Fruit fly (Drosophila melanogaster) whole organism, embryonic: Measurements from ENCODE around the gene CG5815.

Experiments used
- BtbVII ChIP-seq: fragments of 200-800 bp; sonication (Bioruptor generic); optimal IDR thresholded peaks from 3 replicates; lab custom pipeline; 2017; ENCODE audit warnings: missing biosample characterization, mild to moderate bottlenecking, missing genetic modification characterization
- CG10431 ChIP-seq: fragments of 200-800 bp; sonication (Bioruptor generic); optimal IDR thresholded peaks from 3 replicates; lab custom pipeline; 2018; ENCODE audit warnings: missing biosample characterization, mild to moderate bottlenecking, missing genetic modification characterization
- CG10654 ChIP-seq: fragments of 200-800 bp; sonication (Bioruptor generic); optimal IDR thresholded peaks from 2 replicates; lab custom pipeline; 2016; ENCODE audit warnings: missing biosample characterization, missing genetic modification characterization
- CG11560 ChIP-seq: fragments of 200-800 bp; sonication (Bioruptor generic); IDR thresholded peaks from 3 replicates; pipeline ENCODE4 v1.3.6; 2022; ENCODE audit warnings: missing biosample characterization, missing genetic modification characterization
- CG12236 ChIP-seq: fragments of 200-800 bp; sonication (Bioruptor generic); optimal IDR thresholded peaks from 2 replicates; lab custom pipeline; 2016; ENCODE audit warnings: missing biosample characterization, missing genetic modification characterization
- CG1602 ChIP-seq: fragments of 200-800 bp; sonication (Bioruptor generic); optimal IDR thresholded peaks from 3 replicates; lab custom pipeline; 2016; ENCODE audit warnings: missing biosample characterization, missing genetic modification characterization
- CG1792 ChIP-seq: fragments of 200-800 bp; sonication (Bioruptor generic); optimal IDR thresholded peaks from 2 replicates; lab custom pipeline; 2016; ENCODE audit warnings: missing biosample characterization, missing genetic modification characterization
- CG18764 ChIP-seq: fragments of 200-800 bp; sonication (Bioruptor generic); optimal IDR thresholded peaks from 3 replicates; lab custom pipeline; 2016; ENCODE audit warnings: missing biosample characterization, missing genetic modification characterization
- CG33557 ChIP-seq: fragments of 200-800 bp; sonication (Bioruptor generic); optimal IDR thresholded peaks from 2 replicates; lab custom pipeline; 2019; ENCODE audit warnings: missing biosample characterization, mild to moderate bottlenecking, missing genetic modification characterization, moderate library complexity
- CG34376 ChIP-seq: fragments of 200-800 bp; sonication (Bioruptor generic); optimal IDR thresholded peaks from 2 replicates; lab custom pipeline; 2018; ENCODE audit warnings: missing biosample characterization, mild to moderate bottlenecking, missing genetic modification characterization
- CG34422 ChIP-seq: fragments of 200-800 bp; sonication (Bioruptor generic); IDR thresholded peaks from 3 replicates; pipeline ENCODE4 v1.3.6; 2022; ENCODE audit warnings: missing biosample characterization, missing genetic modification characterization
- CG4404 ChIP-seq: fragments of 200-800 bp; sonication (Bioruptor generic); IDR thresholded peaks from 2 replicates; pipeline ENCODE4 v1.3.6; 2022; ENCODE audit warnings: missing biosample characterization, missing genetic modification characterization
- CG4730 ChIP-seq: fragments of 200-800 bp; sonication (Bioruptor generic); IDR thresholded peaks from 2 replicates; pipeline ENCODE4 v1.3.6; 2022; ENCODE audit warnings: missing biosample characterization, missing genetic modification characterization
- CG4820 ChIP-seq: fragments of 200-800 bp; sonication (Bioruptor generic); optimal IDR thresholded peaks from 3 replicates; lab custom pipeline; 2016; ENCODE audit warnings: missing biosample characterization, missing genetic modification characterization
- CG8924 ChIP-seq: fragments of 200-800 bp; optimal IDR thresholded peaks from 3 replicates; lab custom pipeline; 2019; ENCODE audit warnings: missing biosample characterization, mild to moderate bottlenecking, missing genetic modification characterization, moderate library complexity
- CG8944 ChIP-seq: fragments of 200-800 bp; sonication (Bioruptor generic); optimal IDR thresholded peaks from 3 replicates; lab custom pipeline; 2016; ENCODE audit warnings: missing biosample characterization, missing genetic modification characterization
- CG9215 ChIP-seq: fragments of 200-800 bp; sonication (Bioruptor generic); IDR thresholded peaks from 2 replicates; pipeline ENCODE4 v1.3.6; 2022; ENCODE audit warnings: missing biosample characterization, missing genetic modification characterization
- CG9727 ChIP-seq: fragments of 200-800 bp; sonication (Bioruptor generic); optimal IDR thresholded peaks from 3 replicates; lab custom pipeline; 2017; ENCODE audit warnings: missing biosample characterization, mild to moderate bottlenecking, missing genetic modification characterization
- CkIIα-i1 ChIP-seq: fragments of 200-800 bp; sonication (Bioruptor generic); IDR thresholded peaks from 2 replicates; pipeline ENCODE4 v1.3.6; 2022; ENCODE audit warnings: missing biosample characterization, missing genetic modification characterization
- D ChIP-seq, 2 experiments: fragments of 200-800 bp in 1 of 2; fragments of >200 bp in 1 of 2; sonication (Bioruptor generic) in 1 of 2; optimal IDR thresholded peaks; 2 replicates in 1 of 2; 3 replicates in 1 of 2; lab custom pipeline; 2017; ENCODE audit warnings: mild to moderate bottlenecking in 1 of 2, missing biosample characterization in 1 of 2, missing genetic modification characterization in 1 of 2, missing genetic modification reagents in 1 of 2
- Dad ChIP-seq: fragments of 200-800 bp; sonication (Bioruptor generic); optimal IDR thresholded peaks from 3 replicates; lab custom pipeline; 2016; ENCODE audit warnings: missing biosample characterization, missing genetic modification characterization
- GATAe ChIP-seq: fragments of 200-800 bp; sonication (Bioruptor generic); conservative IDR thresholded peaks from 2 replicates; pipeline ENCODE4 v1.3.6; 2022; ENCODE audit warnings: missing biosample characterization, missing genetic modification characterization
- HHEX ChIP-seq: fragments of 200-800 bp; sonication (Bioruptor generic); optimal IDR thresholded peaks from 3 replicates; lab custom pipeline; 2017; ENCODE audit warnings: missing biosample characterization, mild to moderate bottlenecking, missing genetic modification characterization, missing genetic modification reagents
- HLH4C ChIP-seq: fragments of 200-800 bp; sonication (Bioruptor generic); IDR thresholded peaks from 3 replicates; pipeline ENCODE4 v1.3.6; 2022; ENCODE audit warnings: missing biosample characterization, missing genetic modification characterization; ENCODE audit not compliant: partially characterized antibody
- Hr39 ChIP-seq: fragments of >200 bp; optimal IDR thresholded peaks from 2 replicates; lab custom pipeline; 2017
- Med ChIP-seq: fragments of 200-800 bp; sonication (Bioruptor generic); peaks from one replicate; lab custom pipeline; 2016; ENCODE audit warnings: missing biosample characterization, missing genetic modification characterization, mild to moderate bottlenecking, inconsistent platforms, moderate library complexity
- Neu2 ChIP-seq: fragments of 200-800 bp; sonication (Bioruptor generic); optimal IDR thresholded peaks from 3 replicates; lab custom pipeline; 2016; ENCODE audit warnings: missing biosample characterization, missing genetic modification characterization, borderline replicate concordance
- Ravus ChIP-seq: fragments of 200-800 bp; sonication (Bioruptor generic); IDR thresholded peaks from 2 replicates; pipeline ENCODE4 v1.3.6; 2022; ENCODE audit warnings: missing biosample characterization, missing genetic modification characterization
- Rx ChIP-seq: fragments of 200-800 bp; sonication (Bioruptor generic); IDR thresholded peaks from 2 replicates; pipeline ENCODE4 v1.3.6; 2022; ENCODE audit warnings: missing biosample characterization, missing genetic modification characterization
- Tbp ChIP-seq: fragments of >200 bp; optimal IDR thresholded peaks from 2 replicates; lab custom pipeline; 2018; ENCODE audit warnings: missing biosample characterization, missing genetic modification characterization
- Xrp1 ChIP-seq: fragments of 200-800 bp; sonication (Bioruptor generic); IDR thresholded peaks from 2 replicates; pipeline ENCODE4 v1.3.6; 2022; ENCODE audit warnings: missing biosample characterization, missing genetic modification characterization
- ap ChIP-seq: fragments of 200-800 bp; sonication (Bioruptor generic); IDR thresholded peaks from 2 replicates; pipeline ENCODE4 v1.3.6; 2022; ENCODE audit warnings: missing biosample characterization, missing genetic modification characterization
- ara ChIP-seq: fragments of 200-800 bp; sonication (Bioruptor generic); IDR thresholded peaks from 2 replicates; pipeline ENCODE4 v1.3.6; 2022; ENCODE audit warnings: missing biosample characterization, missing genetic modification characterization
- crp ChIP-seq, 2 experiments: fragments of 200-800 bp; sonication (Bioruptor generic); optimal IDR thresholded peaks; 2 replicates in 1 of 2; 3 replicates in 1 of 2; lab custom pipeline; 2017; ENCODE audit warnings: missing biosample characterization in 2 of 2, missing genetic modification characterization in 2 of 2, mild to moderate bottlenecking in 1 of 2, moderate library complexity in 1 of 2
- dmrt99B ChIP-seq: fragments of 200-800 bp; sonication (Bioruptor generic); optimal IDR thresholded peaks from 2 replicates; lab custom pipeline; 2018; ENCODE audit warnings: missing biosample characterization, mild to moderate bottlenecking, missing genetic modification characterization, moderate library complexity
- ewg ChIP-seq: fragments of 200-800 bp; sonication (Bioruptor generic); optimal IDR thresholded peaks from 3 replicates; lab custom pipeline; 2017; ENCODE audit warnings: mild to moderate bottlenecking, missing biosample characterization, missing genetic modification reagents, missing genetic modification characterization
- eyg ChIP-seq: fragments of 200-800 bp; sonication (Bioruptor generic); optimal IDR thresholded peaks from 3 replicates; lab custom pipeline; 2016; ENCODE audit warnings: missing biosample characterization, missing genetic modification characterization
- fd3F ChIP-seq: fragments of 200-800 bp; sonication (Bioruptor generic); optimal IDR thresholded peaks from 2 replicates; lab custom pipeline; 2018; ENCODE audit warnings: missing biosample characterization, mild to moderate bottlenecking, missing genetic modification characterization, moderate library complexity
- gem ChIP-seq: fragments of 200-800 bp; sonication (Bioruptor generic); optimal IDR thresholded peaks from 2 replicates; lab custom pipeline; 2019; ENCODE audit warnings: missing biosample characterization, mild to moderate bottlenecking, missing genetic modification characterization, moderate library complexity
- gsb-n ChIP-seq: fragments of 200-800 bp; sonication (Bioruptor generic); optimal IDR thresholded peaks from 3 replicates; lab custom pipeline; 2018; ENCODE audit warnings: missing biosample characterization, mild to moderate bottlenecking, missing genetic modification characterization
- nerfin-1 ChIP-seq: fragments of 200-800 bp; sonication (Bioruptor generic); optimal IDR thresholded peaks from 3 replicates; lab custom pipeline; 2019; ENCODE audit warnings: missing biosample characterization, mild to moderate bottlenecking, missing genetic modification characterization, moderate library complexity
- nmo ChIP-seq: fragments of 200-800 bp; sonication (Bioruptor generic); optimal IDR thresholded peaks from 2 replicates; lab custom pipeline; 2018; ENCODE audit warnings: missing biosample characterization, mild to moderate bottlenecking, missing genetic modification characterization, moderate library complexity
- pb ChIP-seq: fragments of 200-800 bp; sonication (Bioruptor generic); optimal IDR thresholded peaks from 3 replicates; lab custom pipeline; 2016; ENCODE audit warnings: missing biosample characterization, missing genetic modification characterization
- pho ChIP-seq: fragments of 200-800 bp; sonication (Bioruptor generic); optimal IDR thresholded peaks from 2 replicates; lab custom pipeline; 2016; ENCODE audit warnings: missing biosample characterization, missing genetic modification characterization
- sens-2 ChIP-seq: fragments of 200-800 bp; sonication (Bioruptor generic); IDR thresholded peaks from 2 replicates; pipeline ENCODE4 v1.3.6; 2022; ENCODE audit warnings: missing biosample characterization, missing genetic modification characterization
- sim ChIP-seq: fragments of 200-800 bp; sonication (Bioruptor generic); IDR thresholded peaks from 2 replicates; pipeline ENCODE4 v1.3.6; 2022; ENCODE audit warnings: missing biosample characterization, missing genetic modification characterization
- sqz ChIP-seq: fragments of 200-800 bp; sonication (Bioruptor generic); optimal IDR thresholded peaks from 3 replicates; lab custom pipeline; 2018; ENCODE audit warnings: missing biosample characterization, mild to moderate bottlenecking, missing genetic modification characterization
- tio ChIP-seq: fragments of 200-800 bp; sonication (Bioruptor generic); optimal IDR thresholded peaks from 2 replicates; lab custom pipeline; 2017; ENCODE audit warnings: missing biosample characterization, missing genetic modification characterization, inconsistent platforms
- unpg ChIP-seq: fragments of 200-800 bp; sonication (Bioruptor generic); optimal IDR thresholded peaks from 3 replicates; lab custom pipeline; 2018; ENCODE audit warnings: missing biosample characterization, mild to moderate bottlenecking, missing genetic modification characterization, moderate library complexity
- wor ChIP-seq: fragments of 200-800 bp; sonication (Bioruptor generic); IDR thresholded peaks from 2 replicates; pipeline ENCODE4 v1.3.6; 2022; ENCODE audit warnings: missing biosample characterization, missing genetic modification characterization
- z ChIP-seq: fragments of 200-800 bp; sonication (Bioruptor generic); IDR thresholded peaks from 3 replicates; pipeline ENCODE4 v1.3.6; 2022; ENCODE audit warnings: missing biosample characterization, missing genetic modification characterization
- zen ChIP-seq: fragments of 200-800 bp; sonication (Bioruptor generic); optimal IDR thresholded peaks from 3 replicates; lab custom pipeline; 2018; ENCODE audit warnings: missing biosample characterization, mild to moderate bottlenecking, missing genetic modification characterization, moderate library complexity

CG5815 gene

DNA sequence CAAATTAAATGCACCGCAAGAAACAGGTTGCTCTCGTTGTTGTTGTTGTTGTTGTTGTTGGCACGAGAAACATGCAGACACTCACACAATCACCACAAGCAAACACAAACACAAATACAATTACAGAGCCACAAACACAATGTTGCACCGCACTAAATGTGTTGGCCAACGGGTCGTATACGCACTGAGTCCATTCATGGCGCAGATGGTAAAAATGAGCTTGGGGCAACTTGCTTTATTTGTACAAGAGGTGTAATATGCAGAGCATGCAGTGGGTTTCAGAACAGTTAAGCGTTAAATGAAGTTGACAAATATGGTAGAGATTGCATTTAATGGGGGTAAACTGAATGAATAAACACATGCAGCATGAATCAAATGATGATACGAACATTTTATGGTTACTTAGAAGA is 25.6 kb downstream of the CG5815 start (continued):
- peak; percentile 1 for TF ChIP-seq CG18764 (GFP tag; lab: Kevin White, UChicago)
- peak; percentile 38 for TF ChIP-seq gsb-n (tag; lab: Kevin White, UChicago)
- TF ChIP-seq BtbVII (GFP tag; lab: Kevin White, UChicago), result no peak
- peak; percentile 24 for TF ChIP-seq CG10431 (GFP tag; lab: Kevin White, UChicago)
- TF ChIP-seq CG11560 (tag; lab: Robert Waterston, UW), result no peak
- no peak for TF ChIP-seq pb (GFP tag; lab: Kevin White, UChicago)
- TF ChIP-seq crp (GFP tag; optimal IDR thresholded peaks at IDR 0.05; lab: Kevin White, UChicago), result no peak
- peak; percentile 54; the same call in 1 of the 2 replicates for TF ChIP-seq ara (GFP tag; lab: Robert Waterston, UW)
- TF ChIP-seq CG1602 (GFP tag; lab: Kevin White, UChicago), result peak; percentile 16
- peak; percentile 28 for TF ChIP-seq unpg (GFP tag; lab: Kevin White, UChicago)
- TF ChIP-seq D (optimal IDR thresholded peaks at IDR 0.05; lab: Kevin White, UChicago), result no peak
- TF ChIP-seq D (GFP tag; optimal IDR thresholded peaks at IDR 0.05; lab: Kevin White, UChicago), result peak; percentile 60
- peak; percentile 22 for TF ChIP-seq ewg (GFP tag; lab: Kevin White, UChicago)
- no peak for TF ChIP-seq CG9727 (GFP tag; lab: Kevin White, UChicago)
- TF ChIP-seq Neu2 (GFP tag; lab: Kevin White, UChicago), result no peak
- TF ChIP-seq nerfin-1, result peak; percentile 56
- TF ChIP-seq CG33557, result peak; percentile 43
- peak; percentile 24 for TF ChIP-seq CG8924 (tag; lab: Kevin White, UChicago)
- TF ChIP-seq Tbp (GFP tag; lab: Kevin White, UChicago), result no peak
- TF ChIP-seq Dad (GFP tag; lab: Kevin White, UChicago), result no peak
- no peak for TF ChIP-seq CG34376 (GFP tag; lab: Kevin White, UChicago)
- TF ChIP-seq CG4730 (GFP tag; lab: Robert Waterston, UW), result no peak
- TF ChIP-seq dmrt99B (tag; lab: Kevin White, UChicago), result peak; percentile 54
- TF ChIP-seq CG8944, result no peak
- no peak for TF ChIP-seq CG4820 (GFP tag; lab: Kevin White, UChicago)
- TF ChIP-seq nmo (GFP tag; lab: Kevin White, UChicago), result no peak
- TF ChIP-seq CG1792 (GFP tag; lab: Kevin White, UChicago), result no peak
- peak; percentile 40 for TF ChIP-seq gem (tag; lab: Kevin White, UChicago)
- TF ChIP-seq GATAe (GFP tag; lab: Robert Waterston, UW), result no peak
- peak; percentile 17 for TF ChIP-seq eyg (GFP tag; lab: Kevin White, UChicago)
- peak; percentile 51 for TF ChIP-seq Xrp1 (GFP tag; lab: Robert Waterston, UW)
- TF ChIP-seq CG34422 (GFP tag; lab: Robert Waterston, UW), result no peak
- peak; percentile 80 for TF ChIP-seq Med (GFP tag; lab: Kevin White, UChicago)
- TF ChIP-seq tio (GFP tag; lab: Kevin White, UChicago), result no peak
- TF ChIP-seq zen, result peak; percentile 5
- no peak for TF ChIP-seq sim (GFP tag; lab: Robert Waterston, UW)
- TF ChIP-seq HLH4C, result no peak
- TF ChIP-seq Rx, result no peak
- no peak for TF ChIP-seq ap
- TF ChIP-seq pho (GFP tag; lab: Kevin White, UChicago), result no peak
- no peak for TF ChIP-seq CG9215
- TF ChIP-seq CkIIα-i1, result no peak
- TF ChIP-seq Hr39, result no peak
- TF ChIP-seq wor, result no peak
- TF ChIP-seq sqz, result peak; percentile 56
- no peak for TF ChIP-seq z
- no peak for TF ChIP-seq sens-2 (GFP tag; lab: Robert Waterston, UW)
- peak; percentile 52 for TF ChIP-seq CG12236
- no peak for TF ChIP-seq HHEX (GFP tag; lab: Kevin White, UChicago)
- no peak for TF ChIP-seq fd3F (GFP tag; lab: Kevin White, UChicago)
- no peak for TF ChIP-seq CG4404
- peak; percentile 42 for TF ChIP-seq CG10654 (GFP tag; lab: Kevin White, UChicago)
- no peak for TF ChIP-seq Ravus (GFP tag; lab: Robert Waterston, UW)
